Worm (Caenorhabditis elegans) whole organism, late embryonic: Measurements from ENCODE around the gene H12D21.6.

Source experiments
- C08G9.2 ChIP-seq: sonication (generic microtip); optimal IDR thresholded peaks from 2 replicates; lab custom pipeline; 2016; ENCODE audit warnings: mild to moderate bottlenecking, missing genetic modification characterization, moderate library complexity, missing compliant biosample characterization
- C38D4.7 ChIP-seq: fragments of 200-800 bp; sonication (Bioruptor generic); optimal IDR thresholded peaks from 2 replicates; lab custom pipeline; 2018; ENCODE audit warnings: mild to moderate bottlenecking, missing genetic modification characterization, moderate library complexity, missing compliant biosample characterization
- F13H6.1 ChIP-seq: sonication (generic microtip); optimal IDR thresholded peaks from 2 replicates; lab custom pipeline; 2016; ENCODE audit warnings: missing genetic modification characterization, missing compliant biosample characterization
- K02D7.2 ChIP-seq: sonication (generic microtip); optimal IDR thresholded peaks from 2 replicates; lab custom pipeline; 2017; ENCODE audit warnings: mild to moderate bottlenecking, missing genetic modification characterization, missing compliant biosample characterization
- T23F11.4 ChIP-seq: fragments of 200-800 bp; sonication (Bioruptor generic); optimal IDR thresholded peaks from 2 replicates; lab custom pipeline; 2018; ENCODE audit warnings: mild to moderate bottlenecking, missing genetic modification characterization, missing compliant biosample characterization
- Y22D7AL.16 ChIP-seq: sonication (generic microtip); optimal IDR thresholded peaks from 2 replicates; lab custom pipeline; 2016; ENCODE audit warnings: missing genetic modification characterization, missing compliant biosample characterization
- ahr-1 ChIP-seq: sonication (generic microtip); optimal IDR thresholded peaks from 2 replicates; lab custom pipeline; 2016; ENCODE audit warnings: missing genetic modification characterization, missing compliant biosample characterization
- ceh-14 ChIP-seq: sonication (generic microtip); optimal IDR thresholded peaks from 2 replicates; lab custom pipeline; 2016; ENCODE audit warnings: missing genotype, missing genetic modification characterization, missing compliant biosample characterization
- ceh-19 ChIP-seq: fragments of 200-800 bp; sonication (Bioruptor generic); optimal IDR thresholded peaks from 2 replicates; lab custom pipeline; 2018; ENCODE audit warnings: mild to moderate bottlenecking, missing genetic modification characterization, missing compliant biosample characterization
- ceh-2 ChIP-seq: sonication (generic microtip); optimal IDR thresholded peaks from 2 replicates; lab custom pipeline; 2016; ENCODE audit warnings: missing genotype, missing genetic modification characterization, missing compliant biosample characterization
- ceh-22 ChIP-seq: sonication (generic microtip); optimal IDR thresholded peaks from 2 replicates; lab custom pipeline; 2017; ENCODE audit warnings: missing biosample characterization, missing genetic modification characterization
- ceh-30 ChIP-seq: fragments of 150-350 bp; optimal IDR thresholded peaks from 2 replicates; lab custom pipeline; 2014; ENCODE audit warnings: missing biosample characterization, missing genetic modification characterization
- ceh-31 ChIP-seq: sonication (generic microtip); optimal IDR thresholded peaks from 2 replicates; lab custom pipeline; 2016; ENCODE audit warnings: missing genetic modification characterization, missing compliant biosample characterization
- ceh-34 ChIP-seq: sonication (generic microtip); optimal IDR thresholded peaks from 2 replicates; lab custom pipeline; 2016; ENCODE audit warnings: mild to moderate bottlenecking, missing genetic modification characterization, missing compliant biosample characterization
- ceh-48 ChIP-seq: sonication (generic microtip); optimal IDR thresholded peaks from 2 replicates; lab custom pipeline; 2016; ENCODE audit warnings: missing genetic modification characterization, inconsistent platforms, missing compliant biosample characterization
- ceh-6 ChIP-seq: fragments of 200-800 bp; sonication (Bioruptor generic); optimal IDR thresholded peaks from 2 replicates; lab custom pipeline; 2018; ENCODE audit warnings: mild to moderate bottlenecking, missing genetic modification characterization, missing compliant biosample characterization
- ceh-9 ChIP-seq: sonication (generic microtip); optimal IDR thresholded peaks from 2 replicates; lab custom pipeline; 2016; ENCODE audit warnings: mild to moderate bottlenecking, missing genetic modification characterization, inconsistent platforms, missing compliant biosample characterization
- che-1 ChIP-seq: sonication (generic microtip); optimal IDR thresholded peaks from 2 replicates; lab custom pipeline; 2016; ENCODE audit warnings: mild to moderate bottlenecking, missing genetic modification characterization, missing compliant biosample characterization
- dmd-4 ChIP-seq: sonication (generic microtip); optimal IDR thresholded peaks from 2 replicates; lab custom pipeline; 2016; ENCODE audit warnings: borderline replicate concordance, missing genetic modification characterization, missing compliant biosample characterization
- dve-1 ChIP-seq: sonication (generic microtip); optimal IDR thresholded peaks from 2 replicates; lab custom pipeline; 2017; ENCODE audit warnings: antibody characterized with exemption, mild to moderate bottlenecking, missing genetic modification characterization, missing compliant biosample characterization
- elt-2 ChIP-seq: sonication (generic microtip); optimal IDR thresholded peaks from 2 replicates; lab custom pipeline; 2016; ENCODE audit warnings: missing genetic modification reagents, missing genetic modification characterization, missing compliant biosample characterization
- ets-4 ChIP-seq: sonication (generic microtip); optimal IDR thresholded peaks from 2 replicates; lab custom pipeline; 2016; ENCODE audit warnings: missing genetic modification characterization, missing compliant biosample characterization
- eyg-1 ChIP-seq: sonication (generic microtip); optimal IDR thresholded peaks from 2 replicates; lab custom pipeline; 2016; ENCODE audit warnings: missing genotype, missing genetic modification characterization, missing compliant biosample characterization
- fkh-10 ChIP-seq: fragments of 150-350 bp; optimal IDR thresholded peaks from 2 replicates; lab custom pipeline; 2014; ENCODE audit warnings: missing biosample characterization, missing genetic modification reagents, missing genetic modification characterization
- fkh-6 ChIP-seq: sonication (generic microtip); optimal IDR thresholded peaks from 2 replicates; lab custom pipeline; 2016; ENCODE audit warnings: missing genetic modification characterization, missing compliant biosample characterization
- hlh-6 ChIP-seq: sonication (generic microtip); optimal IDR thresholded peaks from 2 replicates; lab custom pipeline; 2016; ENCODE audit warnings: missing genotype, missing genetic modification characterization, missing compliant biosample characterization
- hlh-8 ChIP-seq: sonication (generic microtip); optimal IDR thresholded peaks from 2 replicates; lab custom pipeline; 2016; ENCODE audit warnings: missing genotype, missing genetic modification characterization, missing compliant biosample characterization
- lim-6 ChIP-seq: sonication (generic microtip); optimal IDR thresholded peaks from 2 replicates; lab custom pipeline; 2016; ENCODE audit warnings: missing genetic modification characterization, missing compliant biosample characterization
- lin-11 ChIP-seq: fragments of 200-800 bp; sonication (Bioruptor generic); optimal IDR thresholded peaks from 2 replicates; lab custom pipeline; 2018; ENCODE audit warnings: mild to moderate bottlenecking, missing genetic modification characterization, missing compliant biosample characterization
- madf-2 ChIP-seq: sonication (generic microtip); optimal IDR thresholded peaks from 2 replicates; lab custom pipeline; 2017; ENCODE audit warnings: missing genetic modification characterization, missing compliant biosample characterization
- mec-3 ChIP-seq: sonication (generic microtip); optimal IDR thresholded peaks from 2 replicates; lab custom pipeline; 2016; ENCODE audit warnings: borderline replicate concordance, missing genetic modification characterization, missing compliant biosample characterization
- nhr-11 ChIP-seq: fragments of 150-350 bp; optimal IDR thresholded peaks from 2 replicates; lab custom pipeline; 2014; ENCODE audit warnings: missing biosample characterization, missing genetic modification characterization
- nhr-232 ChIP-seq: sonication (generic microtip); optimal IDR thresholded peaks from 2 replicates; lab custom pipeline; 2016; ENCODE audit warnings: missing genetic modification characterization, missing compliant biosample characterization
- pag-3 ChIP-seq: sonication (generic microtip); optimal IDR thresholded peaks from 2 replicates; lab custom pipeline; 2016; ENCODE audit warnings: missing compliant biosample characterization, missing genetic modification characterization, borderline replicate concordance
- pat-9 ChIP-seq: fragments of 200-800 bp; sonication (Bioruptor generic); optimal IDR thresholded peaks from 2 replicates; lab custom pipeline; 2018; ENCODE audit warnings: mild to moderate bottlenecking, missing genetic modification characterization, moderate library complexity, missing compliant biosample characterization
- pax-1 ChIP-seq: fragments of 150-350 bp; optimal IDR thresholded peaks from 2 replicates; lab custom pipeline; 2014; ENCODE audit warnings: missing biosample characterization, missing genetic modification characterization
- pha-2 ChIP-seq: sonication (generic microtip); optimal IDR thresholded peaks from 2 replicates; lab custom pipeline; 2017; ENCODE audit warnings: mild to moderate bottlenecking, missing genetic modification characterization, missing compliant biosample characterization
- pqm-1 ChIP-seq: sonication (generic microtip); optimal IDR thresholded peaks from 2 replicates; lab custom pipeline; 2016; ENCODE audit warnings: missing genetic modification characterization, missing compliant biosample characterization
- pros-1 ChIP-seq: fragments of 150-350 bp; optimal IDR thresholded peaks from 2 replicates; lab custom pipeline; 2014; ENCODE audit warnings: missing biosample characterization, missing genetic modification reagents, missing genetic modification characterization
- ref-2 ChIP-seq: sonication (generic microtip); optimal IDR thresholded peaks from 2 replicates; lab custom pipeline; 2016; ENCODE audit warnings: missing genetic modification characterization, missing compliant biosample characterization
- rnt-1 ChIP-seq: sonication (generic microtip); optimal IDR thresholded peaks from 2 replicates; lab custom pipeline; 2016; ENCODE audit warnings: missing genetic modification characterization, missing compliant biosample characterization
- sdc-2 ChIP-seq: sonication (generic microtip); optimal IDR thresholded peaks from 2 replicates; lab custom pipeline; 2016; ENCODE audit warnings: missing genotype, missing genetic modification characterization, missing compliant biosample characterization
- sox-2 ChIP-seq: fragments of 200-800 bp; sonication (Bioruptor generic); IDR thresholded peaks from 2 replicates; pipeline ENCODE4 v1.3.6; 2022; ENCODE audit warnings: missing genetic modification reagents, missing genetic modification characterization, missing compliant biosample characterization
- sox-4 ChIP-seq: sonication (generic microtip); optimal IDR thresholded peaks from 2 replicates; lab custom pipeline; 2017; ENCODE audit warnings: mild to moderate bottlenecking, missing genetic modification characterization, inconsistent platforms, missing compliant biosample characterization
- syd-9 ChIP-seq: sonication (generic microtip); optimal IDR thresholded peaks from 2 replicates; lab custom pipeline; 2016; ENCODE audit warnings: mild to moderate bottlenecking, missing genetic modification characterization, moderate library complexity, missing compliant biosample characterization
- tbx-2 ChIP-seq: sonication (generic microtip); optimal IDR thresholded peaks from 2 replicates; lab custom pipeline; 2016; ENCODE audit warnings: missing genetic modification characterization, missing compliant biosample characterization
- ttx-3 ChIP-seq: sonication (generic microtip); optimal IDR thresholded peaks from 2 replicates; lab custom pipeline; 2016; ENCODE audit warnings: missing genetic modification reagents, missing genetic modification characterization, missing compliant biosample characterization
- unc-3 ChIP-seq, 2 experiments: fragments of 200-800 bp in 1 of 2; sonication (Bioruptor generic) in 1 of 2; sonication (generic microtip) in 1 of 2; conservative IDR thresholded peaks in 1 of 2; optimal IDR thresholded peaks in 1 of 2; 2 replicates each; pipeline versions ENCODE4 v1.3.6 to Lab custom; 2016 to 2022; ENCODE audit warnings: missing compliant biosample characterization in 2 of 2, missing genetic modification characterization in 2 of 2, missing genetic modification reagents in 1 of 2
- unc-42 ChIP-seq: sonication (generic microtip); optimal IDR thresholded peaks from 2 replicates; lab custom pipeline; 2016; ENCODE audit warnings: missing genotype, missing genetic modification characterization, missing compliant biosample characterization
- unc-55 ChIP-seq: sonication (generic microtip); optimal IDR thresholded peaks from 2 replicates; lab custom pipeline; 2017; ENCODE audit warnings: missing biosample characterization, missing genetic modification reagents, missing genetic modification characterization
- unc-86 ChIP-seq: sonication (generic microtip); optimal IDR thresholded peaks from 2 replicates; lab custom pipeline; 2016; ENCODE audit warnings: missing genetic modification characterization, missing compliant biosample characterization
- zip-5 ChIP-seq: sonication (generic microtip); optimal IDR thresholded peaks from 2 replicates; lab custom pipeline; 2016; ENCODE audit warnings: missing genetic modification characterization, missing compliant biosample characterization
- ztf-16 ChIP-seq: sonication (generic microtip); optimal IDR thresholded peaks from 2 replicates; lab custom pipeline; 2017; ENCODE audit warnings: missing genetic modification characterization, missing compliant biosample characterization

The H12D21.6 gene

ce11 chrV:14855626-14856025, 42.0 kb downstream of the H12D21.6 start:
- TF ChIP-seq pat-9 (tag; lab: Kevin White, UChicago) (peak; percentile 30), ceh-2 (tag; lab: Kevin White, UChicago) (peak; percentile 32), ref-2 (tag; lab: Kevin White, UChicago) (no peak), C08G9.2 (peak; percentile 44), mec-3 (tag; lab: Kevin White, UChicago) (no peak), tbx-2 (no peak), zip-5 (no peak), rnt-1 (tag; lab: Kevin White, UChicago) (no peak), che-1 (peak; percentile 62), ceh-14 (no peak), lim-6 (tag; lab: Kevin White, UChicago) (no peak), unc-86 (tag; lab: Kevin White, UChicago) (peak; percentile 42), ets-4 (tag; lab: Kevin White, UChicago) (no peak), madf-2 (peak; percentile 40), dve-1 (tag; lab: Kevin White, UChicago) (peak; percentile 33), unc-3 (GFP tag; conservative IDR thresholded peaks at IDR 0.05; lab: Robert Waterston, UW) (no peak; the same call in 1 of the 2 replicates), unc-3 (tag; optimal IDR thresholded peaks at IDR 0.05; lab: Kevin White, UChicago) (peak; percentile 32), hlh-6 (tag; lab: Kevin White, UChicago) (peak; percentile 51), syd-9 (tag; lab: Kevin White, UChicago) (no peak), ceh-31 (tag; lab: Kevin White, UChicago) (no peak), pros-1 (tag; lab: Kevin White, UChicago) (no peak), C38D4.7 (GFP tag; lab: Kevin White, UChicago) (peak; percentile 57), pha-2 (peak; percentile 19), T23F11.4 (GFP tag; lab: Kevin White, UChicago) (peak; percentile 45), ceh-48 (peak; percentile 35), fkh-10 (GFP tag; lab: Kevin White, UChicago) (no peak), sox-4 (tag; lab: Kevin White, UChicago) (peak; percentile 15), ttx-3 (tag; lab: Kevin White, UChicago) (no peak), hlh-8 (tag; lab: Kevin White, UChicago) (no peak), unc-42 (tag; lab: Kevin White, UChicago) (no peak), ceh-22 (tag; lab: Kevin White, UChicago) (no peak), sox-2 (GFP tag; lab: Robert Waterston, UW) (no peak), nhr-11 (no peak), elt-2 (tag; lab: Kevin White, UChicago) (peak; percentile 33), pag-3 (no peak), ceh-19 (GFP tag; lab: Kevin White, UChicago) (peak; percentile 44), ceh-30 (tag; lab: Kevin White, UChicago) (no peak), ztf-16 (tag; lab: Kevin White, UChicago) (peak; percentile 11), ceh-9 (no peak), nhr-232 (tag; lab: Kevin White, UChicago) (peak; percentile 31), pax-1 (no peak), fkh-6 (tag; lab: Kevin White, UChicago) (no peak), lin-11 (tag; lab: Kevin White, UChicago) (peak; percentile 38), ahr-1 (no peak), unc-55 (GFP tag; lab: Kevin White, UChicago) (no peak), sdc-2 (tag; lab: Kevin White, UChicago) (peak; percentile 6), F13H6.1 (tag; lab: Kevin White, UChicago) (no peak), pqm-1 (tag; lab: Kevin White, UChicago) (no peak), ceh-34 (tag; lab: Kevin White, UChicago) (peak; percentile 28), Y22D7AL.16 (tag; lab: Kevin White, UChicago) (no peak), dmd-4 (tag; lab: Kevin White, UChicago) (no peak), K02D7.2 (tag; lab: Kevin White, UChicago) (no peak), eyg-1 (no peak), ceh-6 (GFP tag; lab: Kevin White, UChicago) (peak; percentile 47)
